Worm (Caenorhabditis elegans) whole organism, L4/young adult: Measurements from ENCODE around the gene W08F4.13.

Experiments used
- dao-5 ChIP-seq: sonication (generic microtip); optimal IDR thresholded peaks from 2 replicates; lab custom pipeline; 2016; ENCODE audit warnings: missing genotype, missing genetic modification characterization, moderate library complexity, missing compliant biosample characterization
- him-1 ChIP-seq: sonication (generic microtip); optimal IDR thresholded peaks from 2 replicates; lab custom pipeline; 2016; ENCODE audit warnings: missing genotype, missing genetic modification reagents, missing genetic modification characterization, missing compliant biosample characterization

DNA sequence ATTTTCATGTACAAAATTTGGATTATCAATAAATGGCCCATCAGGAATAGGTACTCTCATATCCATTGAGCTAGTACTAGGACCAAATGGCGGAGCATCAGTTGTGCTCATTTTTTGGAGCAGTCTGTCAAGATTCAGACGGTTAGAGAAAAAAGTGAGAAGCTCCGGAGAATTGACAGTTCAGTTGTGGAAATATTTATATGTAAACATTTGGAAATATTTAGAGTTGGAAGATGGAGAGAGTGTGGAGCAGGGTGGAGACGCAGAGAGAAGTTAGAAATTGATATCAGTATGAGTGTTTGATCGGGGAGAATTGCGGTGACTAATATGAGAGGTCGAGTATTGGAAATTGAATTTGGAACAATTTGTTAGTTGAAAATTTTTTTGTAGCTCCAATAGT lies 36.5 kb downstream of the W08F4.13 start:
- TF ChIP-seq him-1 = no peak
- TF ChIP-seq dao-5 (tag; lab: Kevin White, UChicago) = no peak
